Fruit fly (Drosophila melanogaster): ENCODE results near the gene PVRAP.
A peak's percentile ranks its signal among the peaks of the same experiment; 100 is the strongest.

Gene PVRAP

DNA sequence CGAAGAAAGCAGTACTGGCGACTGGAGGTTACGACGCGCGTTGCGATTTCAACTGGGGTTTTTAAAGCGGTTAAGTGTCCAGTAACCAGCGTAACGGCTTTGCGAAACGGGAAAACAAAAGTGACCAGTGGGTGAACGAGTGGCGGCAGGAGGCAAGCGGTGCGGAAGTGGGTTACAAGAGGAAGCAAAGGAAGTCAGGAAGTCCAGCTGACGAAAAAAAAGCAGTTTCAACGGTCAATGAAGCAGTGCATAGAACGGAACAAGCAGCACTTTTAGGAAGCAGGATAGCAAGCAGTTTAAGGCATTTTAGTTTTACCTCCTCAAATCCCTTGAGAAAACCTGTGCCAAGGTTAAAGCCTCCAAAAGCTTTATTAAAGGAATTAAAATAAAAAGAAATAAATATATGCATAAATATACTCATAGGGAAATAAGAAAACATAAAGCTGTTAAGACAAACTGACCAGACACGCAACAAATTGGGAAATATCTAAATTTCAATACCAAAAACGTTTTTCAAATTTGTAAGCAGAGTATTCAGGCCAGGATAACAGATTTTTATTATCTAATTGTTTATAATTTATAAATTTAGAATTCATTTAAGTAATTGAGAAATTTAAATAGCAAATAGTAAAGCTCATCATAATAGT is 62.2 kb downstream of the PVRAP start, which contains the start of gene CG6592 (continued):
- TF ChIP-seq CG15601 (tag; optimal IDR thresholded peaks at IDR 0.05) (no peak), Chrac-16 (GFP tag; optimal IDR thresholded peaks at IDR 0.05) (peak; percentile 37), hbn (GFP tag; IDR thresholded peaks at IDR 0.05; ENCODE audit: partially characterized antibody) (no peak), CG42726 (GFP tag; IDR thresholded peaks at IDR 0.05; ENCODE audit: partially characterized antibody) (no peak), CG13424 (tag; optimal IDR thresholded peaks at IDR 0.05) (no peak), CG30431 (GFP tag; optimal IDR thresholded peaks at IDR 0.05) (peak; percentile 87), CG4820 (GFP tag; optimal IDR thresholded peaks at IDR 0.05) (peak; percentile 16), tup (GFP tag; optimal IDR thresholded peaks at IDR 0.05) (no peak), tio (GFP tag; optimal IDR thresholded peaks at IDR 0.05) (no peak), tx (GFP tag; optimal IDR thresholded peaks at IDR 0.05) (no peak), gro (GFP tag; optimal IDR thresholded peaks at IDR 0.05) (no peak), Elba2 (GFP tag; optimal IDR thresholded peaks at IDR 0.05) (peak; percentile 65), Dek (tag; optimal IDR thresholded peaks at IDR 0.05) (no peak), lilli (GFP tag; optimal IDR thresholded peaks at IDR 0.05) (no peak), ranshi (GFP tag; IDR thresholded peaks at IDR 0.05) (no peak), Ssrp (tag; optimal IDR thresholded peaks at IDR 0.05) (peak; percentile 20), E2f2 (GFP tag; IDR thresholded peaks at IDR 0.05) (no peak), CG11560 (tag; IDR thresholded peaks at IDR 0.05) (no peak), CG10543 (GFP tag; optimal IDR thresholded peaks at IDR 0.05) (no peak), fd102C (GFP tag; optimal IDR thresholded peaks at IDR 0.05) (peak; percentile 85), gcm2 (GFP tag; optimal IDR thresholded peaks at IDR 0.05) (no peak), CG1603 (tag; optimal IDR thresholded peaks at IDR 0.05) (peak; percentile 52), gsb-n (tag; optimal IDR thresholded peaks at IDR 0.05) (no peak), CG9215 (GFP tag; IDR thresholded peaks at IDR 0.05) (no peak), ERR (GFP tag; optimal IDR thresholded peaks at IDR 0.05) (no peak), CG10462 (GFP tag; optimal IDR thresholded peaks at IDR 0.05) (no peak), br (optimal IDR thresholded peaks at IDR 0.05) (no peak), CG6175 (GFP tag; IDR thresholded peaks at IDR 0.05) (no peak), pan (optimal IDR thresholded peaks at IDR 0.05) (no peak), pan (GFP tag; optimal IDR thresholded peaks at IDR 0.05 in 1 of 2, IDR thresholded peaks at IDR 0.05 in 1 of 2) (no peak), Hand (GFP tag; optimal IDR thresholded peaks at IDR 0.05) (no peak), scrt (GFP tag; optimal IDR thresholded peaks at IDR 0.05) (no peak), nerfin-1 (tag; optimal IDR thresholded peaks at IDR 0.05) (no peak), CG10654 (GFP tag; optimal IDR thresholded peaks at IDR 0.05) (no peak), zen2 (GFP tag; IDR thresholded peaks at IDR 0.05; ENCODE audit: partially characterized antibody) (no peak), CG12391 (tag; optimal IDR thresholded peaks at IDR 0.05) (no peak), grn (GFP tag; optimal IDR thresholded peaks at IDR 0.05) (no peak), zf30C (GFP tag; optimal IDR thresholded peaks at IDR 0.05) (no peak), CG15696 (tag; optimal IDR thresholded peaks at IDR 0.05) (peak; percentile 57), Hr51 (GFP tag; optimal IDR thresholded peaks at IDR 0.05) (peak in 1 of 2 experiments; percentile 14), Doc3 (GFP tag; IDR thresholded peaks at IDR 0.05; ENCODE audit: partially characterized antibody) (no peak), HLH54F (GFP tag; optimal IDR thresholded peaks at IDR 0.05) (no peak), Neu2 (GFP tag; optimal IDR thresholded peaks at IDR 0.05; ENCODE audit: borderline replicate concordance) (peak; percentile 55), NFAT (GFP tag; IDR thresholded peaks at IDR 0.05) (0 out of 2 replicates have a peak, but pooled peaks have one; percentile 5), Hey (tag; optimal IDR thresholded peaks at IDR 0.05) (no peak), CG16863 (GFP tag; optimal IDR thresholded peaks at IDR 0.05) (peak; percentile 24), caup (GFP tag; optimal IDR thresholded peaks at IDR 0.05; ENCODE audit: severe bottlenecking) (no peak), CG10366 (GFP tag; IDR thresholded peaks at IDR 0.05) (peak; percentile 36; the same call in 1 of the 2 replicates), mam (GFP tag; optimal IDR thresholded peaks at IDR 0.05) (peak; percentile 4), CG10274 (GFP tag; optimal IDR thresholded peaks at IDR 0.05) (no peak)

Measured in whole organism, embryonic.